Fruit fly (Drosophila melanogaster): ENCODE results near the gene CG31313.

DNA sequence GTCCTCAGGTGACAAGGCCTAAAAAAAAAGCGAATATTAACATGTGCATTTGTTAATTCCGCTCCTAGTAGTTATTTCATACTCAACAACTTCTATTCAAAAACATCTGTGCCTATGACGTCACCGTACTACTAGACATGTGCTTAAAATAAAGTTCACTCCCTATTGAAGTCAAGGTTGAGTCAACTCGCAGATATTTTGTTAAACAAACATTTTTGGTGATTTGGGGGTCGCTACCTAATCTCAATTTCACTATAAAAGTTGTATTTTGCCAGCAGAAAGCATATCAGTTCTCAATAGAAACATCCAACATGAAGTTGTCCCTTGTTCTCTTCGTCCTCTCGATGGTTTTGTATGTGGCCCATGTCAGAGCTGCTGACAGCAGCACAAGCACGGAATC, 50.5 kb downstream of the CG31313 start, which contains the start of gene CG34273:
- TF ChIP-seq CTCF (optimal IDR thresholded peaks at IDR 0.05), result no peak
- no peak for TF ChIP-seq CG8478 (optimal IDR thresholded peaks at IDR 0.05)

Measured in S2 (cell line).